Fruit fly (Drosophila melanogaster) whole organism, embryonic: ENCODE results near the gene RpL23A.
A peak's percentile ranks its signal among the peaks of the same experiment; 100 is the strongest.

Source experiments
- ATbp ChIP-seq: fragments of 200-800 bp; sonication (Bioruptor generic); optimal IDR thresholded peaks from 2 replicates; lab custom pipeline; 2017; ENCODE audit warnings: missing biosample characterization, mild to moderate bottlenecking, missing genetic modification characterization, missing genetic modification reagents
- Antp ChIP-seq: fragments of 200-800 bp; sonication (Bioruptor generic); optimal IDR thresholded peaks from 3 replicates; lab custom pipeline; 2016; ENCODE audit warnings: missing biosample characterization, missing genetic modification characterization
- Atf3 ChIP-seq: fragments of 200-800 bp; sonication (Bioruptor generic); optimal IDR thresholded peaks from 3 replicates; lab custom pipeline; 2016; ENCODE audit warnings: missing biosample characterization, missing genetic modification characterization
- CG11560 ChIP-seq: fragments of 200-800 bp; sonication (Bioruptor generic); IDR thresholded peaks from 3 replicates; pipeline ENCODE4 v1.3.6; 2022; ENCODE audit warnings: missing biosample characterization, missing genetic modification characterization
- CG12299 ChIP-seq: fragments of 200-800 bp; sonication (Bioruptor generic); optimal IDR thresholded peaks from 2 replicates; lab custom pipeline; 2018; ENCODE audit warnings: missing biosample characterization, mild to moderate bottlenecking, missing genetic modification characterization
- CG13296 ChIP-seq: fragments of 200-800 bp; sonication (Bioruptor generic); optimal IDR thresholded peaks from 3 replicates; lab custom pipeline; 2018; ENCODE audit warnings: missing biosample characterization, mild to moderate bottlenecking, missing genetic modification characterization
- CG14860 ChIP-seq: fragments of 200-800 bp; sonication (Bioruptor generic); IDR thresholded peaks from 3 replicates; pipeline ENCODE4 v1.3.6; 2022; ENCODE audit warnings: missing biosample characterization, missing genetic modification characterization; ENCODE audit not compliant: partially characterized antibody
- CG15696 ChIP-seq: fragments of 200-800 bp; sonication (Bioruptor generic); optimal IDR thresholded peaks from 2 replicates; lab custom pipeline; 2019; ENCODE audit warnings: missing biosample characterization, mild to moderate bottlenecking, missing genetic modification characterization, moderate library complexity
- CG17186 ChIP-seq: fragments of 200-800 bp; sonication (Bioruptor generic); optimal IDR thresholded peaks from 3 replicates; lab custom pipeline; 2017; ENCODE audit warnings: missing biosample characterization, missing genetic modification reagents, missing genetic modification characterization
- CG18476 ChIP-seq: fragments of 200-800 bp; sonication (Bioruptor generic); optimal IDR thresholded peaks from 2 replicates; lab custom pipeline; 2016; ENCODE audit warnings: missing biosample characterization, mild to moderate bottlenecking, missing genetic modification characterization
- CG30403 ChIP-seq: fragments of 200-800 bp; sonication (Bioruptor generic); optimal IDR thresholded peaks from 3 replicates; lab custom pipeline; 2016; ENCODE audit warnings: missing biosample characterization, missing genetic modification characterization
- CG30431 ChIP-seq: fragments of 200-800 bp; sonication (Bioruptor generic); optimal IDR thresholded peaks from 2 replicates; lab custom pipeline; 2017; ENCODE audit warnings: missing biosample characterization, missing genetic modification characterization
- CG32767 ChIP-seq: fragments of 200-800 bp; sonication (Bioruptor generic); IDR thresholded peaks from 2 replicates; pipeline ENCODE4 v1.3.6; 2022; ENCODE audit warnings: missing biosample characterization, missing genetic modification characterization
- CG4360 ChIP-seq: fragments of 200-800 bp; sonication (Bioruptor generic); IDR thresholded peaks from 2 replicates; pipeline ENCODE4 v1.3.6; 2022; ENCODE audit warnings: missing biosample characterization, missing genetic modification characterization
- CG6813 ChIP-seq: fragments of 200-800 bp; sonication (Bioruptor generic); optimal IDR thresholded peaks from 2 replicates; lab custom pipeline; 2017; ENCODE audit warnings: missing biosample characterization, missing genetic modification characterization, mild to moderate bottlenecking, moderate library complexity, missing genetic modification reagents
- CG9609 ChIP-seq: fragments of 200-800 bp; sonication (Bioruptor generic); optimal IDR thresholded peaks from 3 replicates; lab custom pipeline; 2016; ENCODE audit warnings: missing biosample characterization, missing genetic modification characterization
- Dek ChIP-seq: fragments of 200-800 bp; sonication (Bioruptor generic); optimal IDR thresholded peaks from 3 replicates; lab custom pipeline; 2019; ENCODE audit warnings: missing biosample characterization, mild to moderate bottlenecking, missing genetic modification characterization, moderate library complexity
- Dip2 ChIP-seq: fragments of 200-800 bp; sonication (Bioruptor generic); IDR thresholded peaks from 2 replicates; pipeline ENCODE4 v1.3.6; 2022; ENCODE audit warnings: missing biosample characterization, missing genetic modification characterization
- Eip74EF ChIP-seq, 2 experiments: fragments of 200-800 bp in 1 of 2; fragments of >200 bp in 1 of 2; sonication (Bioruptor generic) in 1 of 2; optimal IDR thresholded peaks; 2 replicates each; lab custom pipeline; 2017 to 2019; ENCODE audit warnings: missing biosample characterization in 2 of 2, missing genetic modification characterization in 2 of 2, mild to moderate bottlenecking in 1 of 2, moderate library complexity in 1 of 2
- Elba2 ChIP-seq: fragments of 200-800 bp; sonication (Bioruptor generic); optimal IDR thresholded peaks from 3 replicates; lab custom pipeline; 2016; ENCODE audit warnings: missing biosample characterization, missing genetic modification characterization
- H2.0 ChIP-seq: fragments of 200-800 bp; sonication (Bioruptor generic); IDR thresholded peaks from 2 replicates; pipeline ENCODE4 v1.3.6; 2022; ENCODE audit warnings: missing biosample characterization, missing genetic modification characterization
- Kr ChIP-seq: fragments of 200-800 bp; sonication (Bioruptor generic); optimal IDR thresholded peaks from 2 replicates; lab custom pipeline; 2017; ENCODE audit warnings: missing biosample characterization, mild to moderate bottlenecking, missing genetic modification characterization
- Max ChIP-seq: fragments of 200-800 bp; sonication (Bioruptor generic); optimal IDR thresholded peaks from 2 replicates; lab custom pipeline; 2016; ENCODE audit warnings: missing biosample characterization, mild to moderate bottlenecking, missing genetic modification characterization
- Mrtf ChIP-seq: fragments of 200-800 bp; sonication (Bioruptor generic); IDR thresholded peaks from 3 replicates; pipeline ENCODE4 v1.3.6; 2022; ENCODE audit warnings: missing biosample characterization, missing genetic modification characterization
- Opbp ChIP-seq: fragments of 200-800 bp; sonication (Bioruptor generic); IDR thresholded peaks from 3 replicates; pipeline ENCODE4 v1.3.6; 2022; ENCODE audit warnings: missing biosample characterization, missing genetic modification characterization; ENCODE audit not compliant: partially characterized antibody
- Optix ChIP-seq: fragments of 200-800 bp; sonication (Bioruptor generic); IDR thresholded peaks from 3 replicates; pipeline ENCODE4 v1.3.6; 2022; ENCODE audit warnings: missing biosample characterization, missing genetic modification characterization
- Scr ChIP-seq: fragments of 200-800 bp; sonication (Bioruptor generic); IDR thresholded peaks from 2 replicates; pipeline ENCODE4 v1.3.6; 2022; ENCODE audit warnings: missing biosample characterization, missing genetic modification characterization; ENCODE audit not compliant: partially characterized antibody
- Spps ChIP-seq: fragments of 200-800 bp; sonication (Bioruptor generic); optimal IDR thresholded peaks from 2 replicates; lab custom pipeline; 2018; ENCODE audit warnings: missing biosample characterization, mild to moderate bottlenecking, missing genetic modification characterization
- TFAM ChIP-seq: fragments of 200-800 bp; sonication (Bioruptor generic); optimal IDR thresholded peaks from 2 replicates; lab custom pipeline; 2017; ENCODE audit warnings: missing biosample characterization, missing genetic modification characterization, inconsistent platforms
- ap ChIP-seq: fragments of 200-800 bp; sonication (Bioruptor generic); IDR thresholded peaks from 2 replicates; pipeline ENCODE4 v1.3.6; 2022; ENCODE audit warnings: missing biosample characterization, missing genetic modification characterization
- cato ChIP-seq: fragments of 200-800 bp; sonication (Bioruptor generic); optimal IDR thresholded peaks from 2 replicates; lab custom pipeline; 2016; ENCODE audit warnings: missing biosample characterization, missing genetic modification characterization, borderline replicate concordance
- caup ChIP-seq: fragments of 200-800 bp; sonication (Bioruptor generic); optimal IDR thresholded peaks from 3 replicates; lab custom pipeline; 2017; ENCODE audit warnings: missing biosample characterization, mild to moderate bottlenecking, missing genetic modification characterization, moderate library complexity; ENCODE audit not compliant: severe bottlenecking
- chm ChIP-seq: fragments of 200-800 bp; sonication (Bioruptor generic); IDR thresholded peaks from 2 replicates; pipeline ENCODE4 v1.3.6; 2022; ENCODE audit warnings: missing biosample characterization, missing genetic modification characterization
- crol ChIP-seq: fragments of 200-800 bp; sonication (Bioruptor generic); IDR thresholded peaks from 2 replicates; pipeline ENCODE4 v1.3.6; 2022; ENCODE audit warnings: missing biosample characterization, missing genetic modification characterization
- gfzf ChIP-seq: fragments of 200-800 bp; sonication (Bioruptor generic); optimal IDR thresholded peaks from 2 replicates; lab custom pipeline; 2016; ENCODE audit warnings: missing biosample characterization, mild to moderate bottlenecking, missing genetic modification characterization, moderate library complexity
- h ChIP-seq: fragments of >200 bp; optimal IDR thresholded peaks from 2 replicates; lab custom pipeline; 2017
- jing ChIP-seq: fragments of 200-800 bp; sonication (Bioruptor generic); optimal IDR thresholded peaks from 2 replicates; lab custom pipeline; 2018; ENCODE audit warnings: missing biosample characterization, mild to moderate bottlenecking, missing genetic modification characterization
- ken ChIP-seq: fragments of 200-800 bp; sonication (Bioruptor generic); IDR thresholded peaks from 3 replicates; pipeline ENCODE4 v1.3.6; 2022; ENCODE audit warnings: missing biosample characterization, missing genetic modification characterization
- lab ChIP-seq: fragments of 200-800 bp; sonication (Bioruptor generic); optimal IDR thresholded peaks from 3 replicates; lab custom pipeline; 2017; ENCODE audit warnings: missing biosample characterization, missing genetic modification characterization, mild to moderate bottlenecking, moderate library complexity, missing genetic modification reagents
- nerfin-1 ChIP-seq: fragments of 200-800 bp; sonication (Bioruptor generic); optimal IDR thresholded peaks from 3 replicates; lab custom pipeline; 2019; ENCODE audit warnings: missing biosample characterization, mild to moderate bottlenecking, missing genetic modification characterization, moderate library complexity
- org-1 ChIP-seq: fragments of 200-800 bp; sonication (Bioruptor generic); optimal IDR thresholded peaks from 2 replicates; lab custom pipeline; 2017; ENCODE audit warnings: missing biosample characterization, missing genetic modification characterization
- pho ChIP-seq: fragments of 200-800 bp; sonication (Bioruptor generic); optimal IDR thresholded peaks from 2 replicates; lab custom pipeline; 2016; ENCODE audit warnings: missing biosample characterization, missing genetic modification characterization
- pros ChIP-seq: fragments of 200-800 bp; sonication (Bioruptor generic); optimal IDR thresholded peaks from 3 replicates; lab custom pipeline; 2019; ENCODE audit warnings: missing biosample characterization, mild to moderate bottlenecking, missing genetic modification characterization, moderate library complexity
- psq ChIP-seq: fragments of 200-800 bp; sonication (Bioruptor generic); optimal IDR thresholded peaks from 2 replicates; lab custom pipeline; 2017; ENCODE audit warnings: missing biosample characterization, missing genetic modification characterization
- schlank ChIP-seq: fragments of 200-800 bp; sonication (Bioruptor generic); optimal IDR thresholded peaks from 2 replicates; lab custom pipeline; 2018; ENCODE audit warnings: missing biosample characterization, mild to moderate bottlenecking, missing genetic modification characterization
- seq ChIP-seq: fragments of 200-800 bp; sonication (Bioruptor generic); IDR thresholded peaks from 2 replicates; pipeline ENCODE4 v1.3.6; 2022; ENCODE audit warnings: missing biosample characterization, missing genetic modification characterization
- trem ChIP-seq: fragments of 200-800 bp; optimal IDR thresholded peaks from 3 replicates; lab custom pipeline; 2019; ENCODE audit warnings: missing biosample characterization, mild to moderate bottlenecking, missing genetic modification characterization, moderate library complexity
- wdn ChIP-seq: fragments of 200-800 bp; sonication (Bioruptor generic); IDR thresholded peaks from 2 replicates; pipeline ENCODE4 v1.3.6; 2022; ENCODE audit warnings: missing biosample characterization, missing genetic modification characterization
- zen2 ChIP-seq: fragments of 200-800 bp; sonication (Bioruptor generic); IDR thresholded peaks from 3 replicates; pipeline ENCODE4 v1.3.6; 2022; ENCODE audit warnings: missing biosample characterization, missing genetic modification characterization; ENCODE audit not compliant: partially characterized antibody
- zf30C ChIP-seq: fragments of 200-800 bp; sonication (Bioruptor generic); optimal IDR thresholded peaks from 3 replicates; lab custom pipeline; 2018; ENCODE audit warnings: missing biosample characterization, mild to moderate bottlenecking, missing genetic modification characterization
- zfh1 ChIP-seq: fragments of 200-800 bp; sonication (Bioruptor generic); IDR thresholded peaks from 3 replicates; pipeline ENCODE4 v1.3.6; 2022; ENCODE audit warnings: missing biosample characterization, missing genetic modification characterization

Gene RpL23A

DNA sequence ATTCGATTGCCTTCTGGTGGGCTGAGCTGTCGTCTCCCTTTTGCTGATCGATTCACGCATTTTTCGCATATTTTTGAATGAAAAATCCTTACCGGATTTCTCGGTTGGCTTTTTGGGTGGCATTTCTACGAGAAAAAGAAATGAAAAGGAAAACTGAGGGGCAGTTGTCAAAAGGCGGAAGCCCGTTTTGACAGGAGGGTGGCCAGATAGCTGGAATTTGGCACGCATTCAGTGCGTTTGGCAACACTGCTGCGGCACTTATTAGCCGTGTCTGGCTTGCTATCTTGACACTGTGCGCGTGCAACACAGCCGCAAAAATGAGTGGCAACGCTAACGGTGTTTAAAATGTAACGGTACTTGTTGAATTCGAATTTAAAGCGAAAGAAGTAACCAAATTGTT, at the start of gene RpL23A (continued):
- TF ChIP-seq Atf3 (GFP tag; lab: Kevin White, UChicago), result peak; percentile 95
- TF ChIP-seq seq, result peak; percentile 86
- TF ChIP-seq CG32767 (GFP tag; lab: Robert Waterston, UW), result peak; percentile 66
- TF ChIP-seq ATbp (GFP tag; lab: Kevin White, UChicago), result peak; percentile 93
- peak; percentile 93 for TF ChIP-seq org-1
- TF ChIP-seq ken (GFP tag; lab: Robert Waterston, UW), result peak; percentile 98
- peak; percentile 43; the same call in 1 of the 2 replicates for TF ChIP-seq Scr (GFP tag; lab: Robert Waterston, UW)
- peak; percentile 58 for TF ChIP-seq gfzf
- TF ChIP-seq wdn (GFP tag; lab: Robert Waterston, UW), result peak; percentile 92
- TF ChIP-seq h (lab: Kevin White, UChicago), result no peak
- TF ChIP-seq cato (GFP tag; lab: Kevin White, UChicago), result peak; percentile 89
- no peak for TF ChIP-seq CG14860 (GFP tag; lab: Robert Waterston, UW)
- peak; percentile 87 for TF ChIP-seq CG18476 (GFP tag; lab: Kevin White, UChicago)
- TF ChIP-seq Mrtf, result peak; percentile 90
- TF ChIP-seq Spps (tag; lab: Kevin White, UChicago), result peak; percentile 83
- peak; percentile 95 for TF ChIP-seq schlank
- peak; percentile 94 for TF ChIP-seq CG30403
- TF ChIP-seq Opbp (GFP tag; lab: Robert Waterston, UW), result peak; percentile 81
- TF ChIP-seq CG9609 (GFP tag; lab: Kevin White, UChicago), result peak; percentile 98
- TF ChIP-seq Antp (GFP tag; lab: Kevin White, UChicago), result peak; percentile 98
- TF ChIP-seq jing (GFP tag; lab: Kevin White, UChicago), result peak; percentile 89
- TF ChIP-seq lab (GFP tag; lab: Kevin White, UChicago), result peak; percentile 99
- TF ChIP-seq chm, result peak; percentile 97
- TF ChIP-seq zf30C (GFP tag; lab: Kevin White, UChicago), result peak; percentile 59
- peak; percentile 92 for TF ChIP-seq H2.0 (GFP tag; lab: Robert Waterston, UW)
- TF ChIP-seq pros (GFP tag; lab: Kevin White, UChicago), result peak; percentile 23
- TF ChIP-seq Dek (tag; lab: Kevin White, UChicago), result peak; percentile 90
- TF ChIP-seq CG11560 (tag; lab: Robert Waterston, UW), result peak; percentile 88
- TF ChIP-seq psq (GFP tag; lab: Kevin White, UChicago), result peak; percentile 93
- peak; percentile 95 for TF ChIP-seq CG30431 (GFP tag; lab: Kevin White, UChicago)
- TF ChIP-seq Dip2 (GFP tag; lab: Robert Waterston, UW), result no peak
- peak; percentile 72 for TF ChIP-seq Elba2
- TF ChIP-seq trem (tag; lab: Kevin White, UChicago), result peak; percentile 91
- peak; percentile 58 for TF ChIP-seq crol
- TF ChIP-seq pho, result peak; percentile 97
- peak; percentile 99 for TF ChIP-seq caup
- TF ChIP-seq Max, result peak; percentile 95
- TF ChIP-seq zfh1 (GFP tag; lab: Robert Waterston, UW), result peak; percentile 98
- TF ChIP-seq CG12299 (tag; lab: Kevin White, UChicago), result peak; percentile 82
- TF ChIP-seq Kr (GFP tag; lab: Kevin White, UChicago), result peak; percentile 55
- peak in 1 of 2 experiments; percentile 70 for TF ChIP-seq Eip74EF (GFP tag; optimal IDR thresholded peaks at IDR 0.05; lab: Kevin White, UChicago)
- peak; percentile 96 for TF ChIP-seq CG6813 (GFP tag; lab: Kevin White, UChicago)
- peak; percentile 97 for TF ChIP-seq CG17186
- peak; percentile 83 for TF ChIP-seq TFAM (GFP tag; lab: Kevin White, UChicago)
- peak; percentile 91 for TF ChIP-seq Optix (GFP tag; lab: Robert Waterston, UW)
- TF ChIP-seq ap (GFP tag; lab: Robert Waterston, UW), result peak; percentile 85
- peak; percentile 48 for TF ChIP-seq CG4360 (GFP tag; lab: Robert Waterston, UW)
- TF ChIP-seq CG13296 (GFP tag; lab: Kevin White, UChicago), result peak; percentile 92
- no peak for TF ChIP-seq zen2 (GFP tag; lab: Robert Waterston, UW)
- peak; percentile 71 for TF ChIP-seq CG15696 (tag; lab: Kevin White, UChicago)
- TF ChIP-seq nerfin-1 (tag; lab: Kevin White, UChicago), result peak; percentile 90
